Worm (Caenorhabditis elegans): Measurements from ENCODE around the gene romo-1.

The romo-1 gene

ce11 chrII:13245076-13245475, 7.4 kb upstream of the romo-1 start, which contains the start of gene F15D4.5:
Gene F15D4.5 (plus strand): TSS chrII:13245376.
- TF ChIP-seq tbx-9 (tag; optimal IDR thresholded peaks at IDR 0.05; ENCODE audit: borderline replicate concordance) = no peak
- TF ChIP-seq unc-62 (GFP tag; optimal IDR thresholded peaks at IDR 0.05) = no peak
- TF ChIP-seq dox-1 (GFP tag; IDR thresholded peaks at IDR 0.05) = no peak
- no peak for TF ChIP-seq snpc-1.1 (tag; optimal IDR thresholded peaks at IDR 0.05; ENCODE audit: insufficient read depth)
- TF ChIP-seq atf-7 (tag; optimal IDR thresholded peaks at IDR 0.05) = no peak
- TF ChIP-seq unc-130 (GFP tag; optimal IDR thresholded peaks at IDR 0.05) = no peak
- no peak for TF ChIP-seq lsy-27 (tag; optimal IDR thresholded peaks at IDR 0.05; ENCODE audit: borderline replicate concordance, insufficient read depth)
- no peak for TF ChIP-seq lsl-1 (GFP tag; optimal IDR thresholded peaks at IDR 0.05)
- no peak for TF ChIP-seq F55B11.4 (tag; optimal IDR thresholded peaks at IDR 0.05; ENCODE audit: borderline replicate concordance, insufficient read depth)
- no peak for TF ChIP-seq zfh-2 (GFP tag; conservative IDR thresholded peaks at IDR 0.05)
- no peak for TF ChIP-seq Y53G8AR.9 (GFP tag; conservative IDR thresholded peaks at IDR 0.05)
- no peak for TF ChIP-seq F22D6.2 (tag; optimal IDR thresholded peaks at IDR 0.05)
- no peak for TF ChIP-seq B0261.1 (tag; optimal IDR thresholded peaks at IDR 0.05)
- TF ChIP-seq akir-1 (GFP tag; optimal IDR thresholded peaks at IDR 0.05) = no peak
- no peak for TF ChIP-seq ets-4 (GFP tag; optimal IDR thresholded peaks at IDR 0.05)
- no peak for TF ChIP-seq ztf-28 (GFP tag; IDR thresholded peaks at IDR 0.05)

- TF ChIP-seq B0019.2 (GFP tag; conservative IDR thresholded peaks at IDR 0.05) (no peak), ztf-26 (tag; optimal IDR thresholded peaks at IDR 0.05) (no peak), let-607 (tag; optimal IDR thresholded peaks at IDR 0.05) (no peak), sea-2 (GFP tag; IDR thresholded peaks at IDR 0.05) (no peak), sptf-2 (GFP tag; optimal IDR thresholded peaks at IDR 0.05) (no peak), ztf-6 (GFP tag; IDR thresholded peaks at IDR 0.05) (no peak), madf-3 (GFP tag; IDR thresholded peaks at IDR 0.05) (no peak), ztf-28 (GFP tag; IDR thresholded peaks at IDR 0.05) (no peak), tbp1 (GFP tag; optimal IDR thresholded peaks at IDR 0.05) (no peak), ceh-27 (GFP tag; optimal IDR thresholded peaks at IDR 0.05) (no peak), athp-1 (tag; optimal IDR thresholded peaks at IDR 0.05) (no peak), ama-1 (optimal IDR thresholded peaks at IDR 0.05) (no peak), ama-1 (GFP tag; optimal IDR thresholded peaks at IDR 0.05) (no peak), madf-8 (GFP tag; conservative IDR thresholded peaks at IDR 0.05) (no peak), K11D2.4 (GFP tag; IDR thresholded peaks at IDR 0.05) (no peak), lin-40 (tag; optimal IDR thresholded peaks at IDR 0.05) (no peak), lsy-27 (tag; optimal IDR thresholded peaks at IDR 0.05; ENCODE audit: borderline replicate concordance, insufficient read depth) (no peak), ztf-18 (tag; optimal IDR thresholded peaks at IDR 0.05) (no peak), B0035.1 (tag; optimal IDR thresholded peaks at IDR 0.05) (no peak), Y56A3A.18 (GFP tag; IDR thresholded peaks at IDR 0.05) (no peak)
Measured at ce11 chrII:13243021-13243420, 5.3 kb upstream of the romo-1 start, which contains the start of gene F15D4.4. Gene F15D4.4 (minus strand): TSS chrII:13243121.

ce11 chrII:13239593-13239992, 1.9 kb upstream of the romo-1 start:
- TF ChIP-seq tlf-1 (GFP tag; optimal IDR thresholded peaks at IDR 0.05) = no peak
- TF ChIP-seq zfh-2 (GFP tag; conservative IDR thresholded peaks at IDR 0.05) = peak; percentile 64; the same call in 1 of the 2 replicates

- TF ChIP-seq rcor-1 (GFP tag; IDR thresholded peaks at IDR 0.05) (no peak), egrh-3 (GFP tag; IDR thresholded peaks at IDR 0.05) (no peak), F55B11.4 (tag; optimal IDR thresholded peaks at IDR 0.05; ENCODE audit: borderline replicate concordance, insufficient read depth) (no peak), Y56A3A.18 (GFP tag; IDR thresholded peaks at IDR 0.05) (no peak), ccch-3 (GFP tag; optimal IDR thresholded peaks at IDR 0.05) (no peak), efl-1 (GFP tag; optimal IDR thresholded peaks at IDR 0.05) (no peak), cebp-1 (GFP tag; IDR thresholded peaks at IDR 0.05) (no peak), cebp-1 (tag; optimal IDR thresholded peaks at IDR 0.05) (no peak), tbp1 (GFP tag; optimal IDR thresholded peaks at IDR 0.05) (no peak), C06A6.2 (GFP tag; conservative IDR thresholded peaks at IDR 0.05) (no peak), Y53G8AR.9 (GFP tag; conservative IDR thresholded peaks at IDR 0.05) (no peak), nfya-1 (tag; optimal IDR thresholded peaks at IDR 0.05; ENCODE audit: borderline replicate concordance, insufficient read depth) (no peak), cebp-2 (GFP tag; IDR thresholded peaks at IDR 0.05) (no peak), ztf-6 (GFP tag; IDR thresholded peaks at IDR 0.05) (no peak), sea-2 (GFP tag; IDR thresholded peaks at IDR 0.05) (no peak), dox-1 (GFP tag; IDR thresholded peaks at IDR 0.05) (no peak)
Measured at ce11 chrII:13235289-13235688, 2.4 kb downstream of the romo-1 start, which contains the start of gene flp-16. Gene flp-16 (plus strand): TSS chrII:13235306.

Measured in whole organism, young adult.